Worm (Caenorhabditis elegans) whole organism, young adult: ENCODE data around the gene col-147.

Source experiments
- D2030.7 ChIP-seq: fragments of 200-800 bp; sonication (Bioruptor generic); IDR thresholded peaks from 2 replicates; pipeline ENCODE4 v1.3.6; 2022; ENCODE audit warnings: missing genetic modification reagents, missing genetic modification characterization, missing compliant biosample characterization
- F23B12.7 ChIP-seq: sonication (generic microtip); optimal IDR thresholded peaks from 2 replicates; lab custom pipeline; 2017; ENCODE audit warnings: missing genetic modification characterization, mild to moderate bottlenecking, missing compliant biosample characterization, antibody characterized with exemption, moderate library complexity; ENCODE audit not compliant: insufficient read depth
- F37B4.10 ChIP-seq: fragments of 200-800 bp; sonication (Bioruptor generic); IDR thresholded peaks from 2 replicates; pipeline ENCODE4 v1.3.6; 2022; ENCODE audit warnings: missing genetic modification characterization, missing compliant biosample characterization
- T07F8.4 ChIP-seq: sonication (generic microtip); optimal IDR thresholded peaks from 2 replicates; lab custom pipeline; 2016; ENCODE audit warnings: mild to moderate bottlenecking, missing genetic modification characterization, moderate library complexity, missing compliant biosample characterization
- Y53G8AR.9 ChIP-seq: fragments of 200-800 bp; sonication (Bioruptor generic); conservative IDR thresholded peaks from 2 replicates; pipeline ENCODE4 v1.3.6; 2022; ENCODE audit warnings: missing genetic modification reagents, missing genetic modification characterization, missing compliant biosample characterization
- Y56A3A.18 ChIP-seq: fragments of 200-800 bp; sonication (Bioruptor generic); IDR thresholded peaks from 2 replicates; pipeline ENCODE4 v1.3.6; 2022; ENCODE audit warnings: missing genetic modification reagents, missing genetic modification characterization, missing compliant biosample characterization
- Y79H2A.3 ChIP-seq: fragments of 200-800 bp; sonication (Bioruptor generic); conservative IDR thresholded peaks from 2 replicates; pipeline ENCODE4 v1.3.6; 2022; ENCODE audit warnings: missing genetic modification reagents, missing genetic modification characterization, missing compliant biosample characterization
- Y95B8A.8 ChIP-seq: fragments of 200-800 bp; sonication (Bioruptor generic); IDR thresholded peaks from 2 replicates; pipeline ENCODE4 v1.3.6; 2022; ENCODE audit warnings: missing genetic modification reagents, missing genetic modification characterization, missing compliant biosample characterization
- ama-1 ChIP-seq, 3 experiments: fragments of 150-350 bp in 1 of 3; sonication (generic microtip) in 2 of 3; optimal IDR thresholded peaks; 2 replicates each; lab custom pipeline; 2014 to 2018; ENCODE audit warnings: missing biosample characterization in 2 of 3, missing genetic modification characterization in 2 of 3, missing genetic modification reagents in 2 of 3
- athp-1 ChIP-seq: sonication (generic microtip); optimal IDR thresholded peaks from 2 replicates; lab custom pipeline; 2017; ENCODE audit warnings: mild to moderate bottlenecking, missing genetic modification characterization, missing compliant biosample characterization
- attf-3 ChIP-seq: fragments of 200-800 bp; sonication (Bioruptor generic); conservative IDR thresholded peaks from 2 replicates; pipeline ENCODE4 v1.3.6; 2022; ENCODE audit warnings: missing genetic modification reagents, missing genetic modification characterization, missing compliant biosample characterization
- ceh-100 ChIP-seq: fragments of 200-800 bp; sonication (Bioruptor generic); IDR thresholded peaks from 2 replicates; pipeline ENCODE4 v1.3.6; 2022; ENCODE audit warnings: missing genetic modification reagents, missing genetic modification characterization, missing compliant biosample characterization
- ceh-27 ChIP-seq: fragments of 200-800 bp; sonication (Bioruptor generic); optimal IDR thresholded peaks from 2 replicates; lab custom pipeline; 2018; ENCODE audit warnings: mild to moderate bottlenecking, missing genetic modification characterization, moderate library complexity, missing compliant biosample characterization
- ceh-40 ChIP-seq: fragments of 200-800 bp; sonication (Bioruptor generic); IDR thresholded peaks from 2 replicates; pipeline ENCODE4 v1.3.6; 2022; ENCODE audit warnings: missing genetic modification characterization, missing compliant biosample characterization
- chd-7 ChIP-seq: sonication (generic microtip); optimal IDR thresholded peaks from 2 replicates; lab custom pipeline; 2016; ENCODE audit warnings: mild to moderate bottlenecking, missing genetic modification characterization, moderate library complexity, missing compliant biosample characterization
- dox-1 ChIP-seq: fragments of 200-800 bp; sonication (Bioruptor generic); IDR thresholded peaks from 2 replicates; pipeline ENCODE4 v1.3.6; 2022; ENCODE audit warnings: missing genetic modification reagents, missing genetic modification characterization, missing compliant biosample characterization
- dpff-1 ChIP-seq: sonication (generic microtip); optimal IDR thresholded peaks from 2 replicates; lab custom pipeline; 2017; ENCODE audit warnings: mild to moderate bottlenecking, missing genetic modification characterization, missing compliant biosample characterization
- egrh-3 ChIP-seq: fragments of 200-800 bp; sonication (Bioruptor generic); IDR thresholded peaks from 2 replicates; pipeline ENCODE4 v1.3.6; 2022; ENCODE audit warnings: missing genetic modification reagents, missing genetic modification characterization, missing compliant biosample characterization
- ets-4 ChIP-seq: fragments of 200-800 bp; sonication (Bioruptor generic); optimal IDR thresholded peaks from 2 replicates; lab custom pipeline; 2018; ENCODE audit warnings: mild to moderate bottlenecking, missing genetic modification characterization, missing compliant biosample characterization
- him-1 ChIP-seq: sonication (generic microtip); optimal IDR thresholded peaks from 2 replicates; lab custom pipeline; 2016; ENCODE audit warnings: missing genotype, missing genetic modification reagents, missing genetic modification characterization, missing compliant biosample characterization
- hrde-1 ChIP-seq: sonication (generic microtip); optimal IDR thresholded peaks from 2 replicates; lab custom pipeline; 2016; ENCODE audit warnings: missing genetic modification characterization, mild to moderate bottlenecking, missing compliant biosample characterization, moderate library complexity, missing genotype, missing genetic modification reagents, borderline replicate concordance
- hsf-1 ChIP-seq: fragments of 200-800 bp; sonication (Bioruptor generic); IDR thresholded peaks from 2 replicates; pipeline ENCODE4 v1.3.6; 2022; ENCODE audit warnings: missing genetic modification reagents, missing genetic modification characterization, missing compliant biosample characterization
- let-526 ChIP-seq: fragments of 200-800 bp; sonication (Bioruptor generic); IDR thresholded peaks from 2 replicates; pipeline ENCODE4 v1.3.6; 2022; ENCODE audit warnings: missing genetic modification reagents, missing genetic modification characterization, missing compliant biosample characterization
- madf-10 ChIP-seq: sonication (generic microtip); optimal IDR thresholded peaks from 2 replicates; lab custom pipeline; 2016; ENCODE audit warnings: mild to moderate bottlenecking, missing genetic modification characterization, missing compliant biosample characterization
- madf-6 ChIP-seq: fragments of 200-800 bp; sonication (Bioruptor generic); IDR thresholded peaks from 2 replicates; pipeline ENCODE4 v1.3.6; 2022; ENCODE audit warnings: missing genetic modification reagents, missing genetic modification characterization, missing compliant biosample characterization
- mcd-1 ChIP-seq: fragments of 200-800 bp; sonication (Bioruptor generic); IDR thresholded peaks from 2 replicates; pipeline ENCODE4 v1.3.6; 2022; ENCODE audit warnings: missing genetic modification reagents, missing genetic modification characterization, missing compliant biosample characterization
- nhr-80 ChIP-seq: sonication (generic microtip); optimal IDR thresholded peaks from 2 replicates; lab custom pipeline; 2016; ENCODE audit warnings: missing genetic modification characterization, missing compliant biosample characterization
- rpc-1 ChIP-seq, 2 experiments: fragments of 150-350 bp in 1 of 2; sonication (generic microtip) in 1 of 2; optimal IDR thresholded peaks; 2 replicates each; lab custom pipeline; 2014 to 2018; ENCODE audit warnings: missing biosample characterization in 1 of 2, missing genetic modification characterization in 1 of 2, missing genetic modification reagents in 1 of 2, missing genotype in 1 of 2
- snpc-1.1 ChIP-seq: sonication (generic microtip); optimal IDR thresholded peaks from 2 replicates; lab custom pipeline; 2017; ENCODE audit warnings: missing genetic modification characterization, mild to moderate bottlenecking, missing compliant biosample characterization, antibody characterized with exemption, moderate library complexity, missing genotype, missing genetic modification reagents; ENCODE audit not compliant: insufficient read depth
- tbp1 ChIP-seq: fragments of 200-800 bp; sonication (Bioruptor generic); optimal IDR thresholded peaks from 2 replicates; lab custom pipeline; 2018; ENCODE audit warnings: mild to moderate bottlenecking, missing genetic modification characterization, missing compliant biosample characterization
- zfh-2 ChIP-seq: fragments of 200-800 bp; sonication (Bioruptor generic); conservative IDR thresholded peaks from 2 replicates; pipeline ENCODE4 v1.3.6; 2022; ENCODE audit warnings: missing genetic modification reagents, missing genetic modification characterization, missing compliant biosample characterization
- zim-3 ChIP-seq: sonication (generic microtip); optimal IDR thresholded peaks from 2 replicates; lab custom pipeline; 2017; ENCODE audit warnings: mild to moderate bottlenecking, missing genetic modification characterization, moderate library complexity, missing compliant biosample characterization
- ztf-18 ChIP-seq: sonication (generic microtip); optimal IDR thresholded peaks from 2 replicates; lab custom pipeline; 2016; ENCODE audit warnings: missing genotype, mild to moderate bottlenecking, missing genetic modification characterization, missing compliant biosample characterization
- ztf-28 ChIP-seq: fragments of 200-800 bp; sonication (Bioruptor generic); IDR thresholded peaks from 2 replicates; pipeline ENCODE4 v1.3.6; 2022; ENCODE audit warnings: missing genetic modification reagents, missing genetic modification characterization, missing compliant biosample characterization

Gene col-147

DNA sequence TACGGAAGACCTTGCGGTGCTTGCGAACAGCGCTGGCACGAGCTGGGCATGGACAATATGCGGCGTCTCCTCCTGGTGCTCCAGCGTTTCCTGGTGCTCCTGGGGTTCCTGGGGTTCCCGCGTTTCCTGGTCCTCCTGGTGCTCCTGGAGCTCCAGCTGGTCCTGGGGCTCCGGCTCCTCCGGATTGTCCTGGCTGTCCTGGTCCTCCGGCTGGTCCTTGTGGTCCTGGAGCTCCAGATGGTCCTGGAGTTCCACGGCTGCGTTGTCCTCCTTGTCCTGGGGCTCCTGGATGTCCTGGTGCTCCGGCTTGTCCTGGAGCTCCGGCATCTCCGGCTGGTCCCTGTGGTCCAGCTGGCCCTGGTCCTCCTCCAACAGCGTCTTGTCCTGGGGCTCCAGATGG lies 790 bp downstream of the col-147 start:
- TF ChIP-seq Y53G8AR.9 (GFP tag; lab: Robert Waterston, UW) (no peak), chd-7 (no peak), hrde-1 (tag; lab: Kevin White, UChicago) (no peak), egrh-3 (peak; percentile 97), mcd-1 (GFP tag; lab: Robert Waterston, UW) (peak; percentile 34; the same call in 1 of the 2 replicates), zim-3 (tag; lab: Kevin White, UChicago) (no peak), F37B4.10 (peak; percentile 82; the same call in 1 of the 2 replicates), dox-1 (0 out of 2 replicates have a peak, but pooled peaks have one; percentile 17)

DNA sequence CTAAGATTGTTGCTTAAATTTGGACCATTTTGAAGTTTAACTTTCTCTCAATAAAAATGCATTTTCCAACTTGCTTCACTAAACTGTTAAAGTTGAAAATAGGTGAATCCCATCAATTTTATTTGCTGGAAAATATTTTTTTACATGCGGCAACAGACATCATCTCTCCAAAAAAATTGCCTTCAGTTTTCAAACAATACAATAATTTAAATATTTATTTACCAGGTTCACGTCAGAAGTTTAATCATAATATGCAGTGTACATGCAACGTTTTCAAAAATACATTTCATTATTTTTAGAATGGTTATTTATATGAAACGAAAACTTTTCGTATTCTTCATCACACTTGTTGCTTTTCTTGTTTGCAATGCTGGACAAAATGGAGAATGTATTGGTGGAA lies 2.2 kb downstream of the col-147 start, which contains the start of gene T06E4.5:
T06E4.5 (plus strand) TSS at position 301 of the 400 bp plus-strand sequence.
- TF ChIP-seq Y79H2A.3 (GFP tag; lab: Robert Waterston, UW) = no peak
- TF ChIP-seq hsf-1 = no peak
- no peak for TF ChIP-seq him-1 (tag; lab: Kevin White, UChicago)
- no peak for TF ChIP-seq ama-1 (optimal IDR thresholded peaks at IDR 0.05; lab: Kevin White, UChicago)
- TF ChIP-seq ama-1 (GFP tag; optimal IDR thresholded peaks at IDR 0.05; lab: Kevin White, UChicago) = no peak
- no peak for TF ChIP-seq ets-4 (GFP tag; lab: Kevin White, UChicago)
- no peak for TF ChIP-seq ceh-40 (GFP tag; lab: Robert Waterston, UW)
- TF ChIP-seq ceh-27 (GFP tag; lab: Kevin White, UChicago) = no peak
- no peak for TF ChIP-seq ztf-28
- no peak for TF ChIP-seq let-526
- TF ChIP-seq athp-1 (tag; lab: Kevin White, UChicago) = no peak
- TF ChIP-seq D2030.7 = no peak
- no peak for TF ChIP-seq madf-6 (GFP tag; lab: Robert Waterston, UW)
- no peak for TF ChIP-seq Y56A3A.18 (GFP tag; lab: Robert Waterston, UW)
- no peak for TF ChIP-seq madf-10 (tag; lab: Kevin White, UChicago)
- TF ChIP-seq T07F8.4 (tag; lab: Kevin White, UChicago) = no peak
- no peak for TF ChIP-seq attf-3 (GFP tag; lab: Robert Waterston, UW)
- TF ChIP-seq Y95B8A.8 (GFP tag; lab: Robert Waterston, UW) = no peak
- no peak for TF ChIP-seq tbp1 (GFP tag; lab: Kevin White, UChicago)
- TF ChIP-seq snpc-1.1 (tag; lab: Kevin White, UChicago) = no peak

DNA sequence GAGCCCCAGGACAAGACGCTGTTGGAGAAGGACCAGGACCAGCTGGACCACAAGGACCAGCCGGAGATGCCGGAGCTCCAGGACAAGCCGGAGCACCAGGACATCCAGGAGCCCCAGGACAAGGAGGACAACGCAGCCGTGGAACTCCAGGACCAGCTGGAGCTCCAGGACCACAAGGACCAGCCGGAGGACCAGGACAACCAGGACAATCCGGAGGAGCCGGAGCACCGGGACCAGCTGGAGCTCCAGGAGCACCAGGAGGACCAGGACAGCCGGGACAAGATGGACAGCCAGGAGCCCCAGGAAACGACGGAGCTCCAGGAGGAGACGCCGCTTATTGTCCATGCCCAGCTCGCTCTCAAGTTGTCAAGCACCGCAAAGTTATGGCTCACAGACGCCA lies 2.6 kb downstream of the col-147 start:
- TF ChIP-seq dox-1 = peak; percentile 34; the same call in 1 of the 2 replicates
- no peak for TF ChIP-seq Y53G8AR.9 (GFP tag; lab: Robert Waterston, UW)
- no peak for TF ChIP-seq ceh-100 (GFP tag; lab: Robert Waterston, UW)
- TF ChIP-seq dpff-1 (tag; lab: Kevin White, UChicago) = no peak
- peak; percentile 72 for TF ChIP-seq zfh-2 (GFP tag; lab: Robert Waterston, UW)
- TF ChIP-seq F23B12.7 = no peak
- TF ChIP-seq ztf-18 = no peak
- no peak for TF ChIP-seq nhr-80
- no peak for TF ChIP-seq Y56A3A.18 (GFP tag; lab: Robert Waterston, UW)
- TF ChIP-seq mcd-1 (GFP tag; lab: Robert Waterston, UW) = peak; percentile 32; the same call in 1 of the 2 replicates
- no peak for TF ChIP-seq rpc-1 (optimal IDR thresholded peaks at IDR 0.05; lab: Kevin White, UChicago)
- no peak for TF ChIP-seq rpc-1 (tag; optimal IDR thresholded peaks at IDR 0.05; lab: Kevin White, UChicago)
- TF ChIP-seq egrh-3 = peak; percentile 97
- TF ChIP-seq him-1 (tag; lab: Kevin White, UChicago) = no peak
